Fruit fly (Drosophila melanogaster): ENCODE results near the gene CG32152.

Gene CG32152

dm6 chr3L:16146539-16146934 is 2.7 kb upstream of the CG32152 start:
- TF ChIP-seq Hnf4 (GFP tag; optimal IDR thresholded peaks at IDR 0.05) (peak; percentile 5), Rel (GFP tag; optimal IDR thresholded peaks at IDR 0.05) (no peak), Rel (tag; optimal IDR thresholded peaks at IDR 0.05) (no peak), brk (GFP tag; optimal IDR thresholded peaks at IDR 0.05) (no peak), foxo (GFP tag; optimal IDR thresholded peaks at IDR 0.05) (peak in 1 of 2 experiments; percentile 29), sage (GFP tag; optimal IDR thresholded peaks at IDR 0.05) (no peak), GATAd (GFP tag; optimal IDR thresholded peaks at IDR 0.05) (no peak), tai (GFP tag; optimal IDR thresholded peaks at IDR 0.05) (peak; percentile 37), usp (GFP tag; optimal IDR thresholded peaks at IDR 0.05) (no peak), Dif (GFP tag; optimal IDR thresholded peaks at IDR 0.05; ENCODE audit: partially characterized antibody) (no peak), h (GFP tag; optimal IDR thresholded peaks at IDR 0.05) (peak; percentile 31), HLH106 (tag; optimal IDR thresholded peaks at IDR 0.05) (peak; percentile 38)

DNA sequence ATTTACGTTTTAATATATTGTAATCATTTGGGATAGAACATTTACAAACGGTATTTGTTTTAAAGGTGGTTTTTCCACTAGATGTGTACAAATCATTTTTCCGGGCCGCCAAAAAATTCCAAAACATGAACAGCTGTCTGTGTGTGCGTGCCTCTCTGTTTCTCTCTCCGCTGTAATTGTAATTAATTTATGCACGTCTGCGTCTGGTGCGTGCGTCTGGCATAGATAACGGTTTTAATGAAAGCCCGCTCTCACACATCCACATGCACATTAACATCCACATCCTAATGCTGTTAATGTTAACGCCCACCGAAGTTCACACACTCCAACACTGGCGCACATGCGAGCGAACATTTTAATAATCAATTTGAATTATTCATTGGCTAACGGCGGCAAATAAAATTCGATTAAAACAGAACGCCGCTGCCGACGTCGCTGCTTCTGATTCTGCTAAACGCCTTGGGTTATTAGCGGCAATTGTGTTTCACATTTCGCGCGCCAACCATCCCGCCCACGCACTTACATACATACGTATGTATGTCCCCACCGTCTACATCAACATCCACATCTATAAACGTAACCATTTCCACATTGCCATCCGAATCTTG is 2.2 kb upstream of the CG32152 start:
- TF ChIP-seq h (GFP tag; optimal IDR thresholded peaks at IDR 0.05) (no peak), Hr78 (GFP tag; optimal IDR thresholded peaks at IDR 0.05) (no peak), Sp1 (GFP tag; optimal IDR thresholded peaks at IDR 0.05) (no peak), OdsH (GFP tag; optimal IDR thresholded peaks at IDR 0.05) (no peak), psq (GFP tag; optimal IDR thresholded peaks at IDR 0.05) (no peak), CG32264 (GFP tag; optimal IDR thresholded peaks at IDR 0.05) (no peak), lola (GFP tag; optimal IDR thresholded peaks at IDR 0.05) (no peak), N (GFP tag; optimal IDR thresholded peaks at IDR 0.05) (no peak), fru (GFP tag; optimal IDR thresholded peaks at IDR 0.05) (no peak), Hr83 (GFP tag; optimal IDR thresholded peaks at IDR 0.05; ENCODE audit: poor library complexity, severe bottlenecking) (no peak), jim (GFP tag; optimal IDR thresholded peaks at IDR 0.05) (no peak), GATAd (GFP tag; optimal IDR thresholded peaks at IDR 0.05) (no peak), dmrt93B (GFP tag; optimal IDR thresholded peaks at IDR 0.05) (no peak)

DNA sequence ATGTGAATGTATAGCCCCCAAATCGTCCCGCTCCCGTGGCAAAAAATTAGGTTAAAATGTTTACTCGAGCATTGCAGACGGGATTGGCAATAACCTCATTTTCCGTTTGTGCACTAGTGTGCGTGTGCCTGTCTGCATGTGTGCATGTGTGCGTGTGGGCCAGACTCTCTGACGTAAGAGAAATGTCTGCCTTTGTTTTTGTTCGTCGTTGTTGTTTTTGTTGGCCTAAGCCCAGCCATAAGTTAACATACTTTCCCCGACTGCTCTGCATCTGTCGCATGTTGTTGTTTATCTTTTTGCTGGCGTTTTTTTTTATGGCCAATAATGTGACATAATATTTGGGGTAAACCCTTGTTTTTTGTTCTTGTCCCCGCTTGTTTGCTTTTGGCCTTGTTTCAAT is 1.4 kb upstream of the CG32152 start:
- TF ChIP-seq lola (GFP tag; optimal IDR thresholded peaks at IDR 0.05) (no peak), tai (GFP tag; optimal IDR thresholded peaks at IDR 0.05) (no peak), dl (GFP tag; optimal IDR thresholded peaks at IDR 0.05; ENCODE audit: insufficient read depth in 1 of 2, partially characterized antibody in 2 of 2) (no peak), Sp1 (GFP tag; optimal IDR thresholded peaks at IDR 0.05) (peak; percentile 3), jim (GFP tag; optimal IDR thresholded peaks at IDR 0.05) (no peak), Hr83 (GFP tag; optimal IDR thresholded peaks at IDR 0.05; ENCODE audit: poor library complexity, severe bottlenecking) (peak; percentile 47), woc (GFP tag; optimal IDR thresholded peaks at IDR 0.05) (no peak), CG9705 (GFP tag; optimal IDR thresholded peaks at IDR 0.05) (no peak), pan (optimal IDR thresholded peaks at IDR 0.05) (no peak), CG32264 (GFP tag; optimal IDR thresholded peaks at IDR 0.05) (no peak), Rel (GFP tag; optimal IDR thresholded peaks at IDR 0.05) (no peak), Rel (tag; optimal IDR thresholded peaks at IDR 0.05) (no peak), ey (GFP tag; optimal IDR thresholded peaks at IDR 0.05) (no peak), Hnf4 (GFP tag; optimal IDR thresholded peaks at IDR 0.05) (no peak), N (GFP tag; optimal IDR thresholded peaks at IDR 0.05) (no peak), psq (GFP tag; optimal IDR thresholded peaks at IDR 0.05) (no peak), Vsx2 (GFP tag; optimal IDR thresholded peaks at IDR 0.05; ENCODE audit: partially characterized antibody) (no peak), Abd-B (GFP tag; optimal IDR thresholded peaks at IDR 0.05) (no peak), Mio (GFP tag; optimal IDR thresholded peaks at IDR 0.05) (no peak), br (GFP tag; optimal IDR thresholded peaks at IDR 0.05) (no peak), h (GFP tag; optimal IDR thresholded peaks at IDR 0.05) (peak; percentile 7)

- TF ChIP-seq Dfd (GFP tag; optimal IDR thresholded peaks at IDR 0.05) (peak; percentile 93), rgr (GFP tag; optimal IDR thresholded peaks at IDR 0.05) (no peak), CG9705 (GFP tag; optimal IDR thresholded peaks at IDR 0.05) (no peak), lola (GFP tag; optimal IDR thresholded peaks at IDR 0.05) (no peak), Jra (GFP tag; optimal IDR thresholded peaks at IDR 0.05) (no peak)
Measured at dm6 chr3L:16141556-16141955, 2.3 kb downstream of the CG32152 start.

Data from whole organism, wandering third instar larva.